Worm (Caenorhabditis elegans) whole organism, L4 larva: ENCODE results near the gene dolk-1.
A peak's percentile ranks its signal among the peaks of the same experiment; 100 is the strongest.

Source experiments
- F10B5.3 ChIP-seq: sonication (generic microtip); optimal IDR thresholded peaks from 2 replicates; lab custom pipeline; 2016; ENCODE audit warnings: mild to moderate bottlenecking, missing genetic modification characterization, missing compliant biosample characterization
- madf-9 ChIP-seq: fragments of 200-800 bp; sonication (Bioruptor generic); conservative IDR thresholded peaks from 2 replicates; pipeline ENCODE4 v1.3.6; 2022; ENCODE audit warnings: missing genetic modification reagents, missing genetic modification characterization, missing compliant biosample characterization
- mes-2 ChIP-seq: sonication (generic microtip); optimal IDR thresholded peaks from 2 replicates; lab custom pipeline; 2016; ENCODE audit warnings: missing genotype, mild to moderate bottlenecking, missing genetic modification characterization, missing compliant biosample characterization; ENCODE audit not compliant: poor library complexity, severe bottlenecking
- nhr-111 ChIP-seq: fragments of 200-800 bp; sonication (Bioruptor generic); optimal IDR thresholded peaks from 2 replicates; lab custom pipeline; 2018; ENCODE audit warnings: mild to moderate bottlenecking, missing genetic modification characterization, missing compliant biosample characterization
- nhr-25 ChIP-seq: sonication (generic microtip); optimal IDR thresholded peaks from 2 replicates; lab custom pipeline; 2017; ENCODE audit warnings: missing genetic modification characterization, mild to moderate bottlenecking, missing compliant biosample characterization, antibody characterized with exemption, moderate library complexity, borderline replicate concordance; ENCODE audit not compliant: insufficient read depth
- nhr-28 ChIP-seq: fragments of 150-350 bp; optimal IDR thresholded peaks from 2 replicates; lab custom pipeline; 2014; ENCODE audit warnings: missing biosample characterization, missing genetic modification characterization

Gene dolk-1

DNA sequence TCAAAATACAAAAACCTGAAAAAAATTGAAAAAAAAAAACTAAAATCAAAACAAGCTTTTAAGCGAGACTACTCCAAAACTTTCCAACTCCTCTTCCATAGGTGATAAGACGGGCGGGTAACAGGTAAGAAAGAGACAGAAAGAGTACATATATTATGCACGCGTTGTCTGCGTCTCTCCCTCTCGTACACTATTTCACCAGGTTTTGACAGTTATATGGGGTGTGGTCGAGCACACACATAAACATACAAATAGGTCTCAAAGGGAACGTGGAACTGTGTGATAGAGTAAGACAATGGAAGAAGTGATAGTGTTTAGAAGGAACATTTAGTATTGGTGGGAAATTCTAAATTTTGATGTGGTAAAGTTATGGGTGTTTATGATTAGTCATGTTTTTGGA is 51.9 kb downstream of the dolk-1 start (continued):
- TF ChIP-seq mes-2 (tag; lab: Kevin White, UChicago) (peak; percentile 11), F10B5.3 (tag; lab: Kevin White, UChicago) (no peak), nhr-25 (no peak), nhr-111 (GFP tag; lab: Kevin White, UChicago) (no peak), nhr-28 (peak; percentile 83), madf-9 (no peak)
- TF ChIP-seq, all 104 proteins: peak for 11
